Worm (Caenorhabditis elegans): Measurements from ENCODE around the gene C04C3.6.

Gene C04C3.6

ce11 chrIV:3422516-3422915 lies at the start of gene C04C3.6:
C04C3.6 (minus strand) TSS chrIV:3422616.
- TF ChIP-seq somi-1 (GFP tag; optimal IDR thresholded peaks at IDR 0.05) (no peak), lsl-1 (GFP tag; optimal IDR thresholded peaks at IDR 0.05) (no peak), snpc-1.3 (tag; optimal IDR thresholded peaks at IDR 0.05; ENCODE audit: insufficient read depth) (no peak), rec-8 (tag; optimal IDR thresholded peaks at IDR 0.05) (no peak), ceh-27 (GFP tag; optimal IDR thresholded peaks at IDR 0.05) (no peak), sea-2 (GFP tag; IDR thresholded peaks at IDR 0.05) (no peak), B0019.2 (GFP tag; conservative IDR thresholded peaks at IDR 0.05) (no peak), rcor-1 (GFP tag; IDR thresholded peaks at IDR 0.05) (no peak), nfya-2 (GFP tag; IDR thresholded peaks at IDR 0.05) (no peak), ccch-3 (GFP tag; optimal IDR thresholded peaks at IDR 0.05) (no peak), F10E7.11 (tag; optimal IDR thresholded peaks at IDR 0.05) (no peak), cebp-2 (GFP tag; IDR thresholded peaks at IDR 0.05) (no peak), K11D2.4 (GFP tag; IDR thresholded peaks at IDR 0.05) (no peak), ztf-26 (tag; optimal IDR thresholded peaks at IDR 0.05) (no peak), rpc-1 (optimal IDR thresholded peaks at IDR 0.05) (no peak), rpc-1 (tag; optimal IDR thresholded peaks at IDR 0.05) (no peak)

ce11 chrIV:3469742-3470141 lies 47.3 kb upstream of the C04C3.6 start, which contains the start of gene F58E2.2:
F58E2.2 (plus strand) TSS chrIV:3470042.
- TF ChIP-seq lin-26 (GFP tag; IDR thresholded peaks at IDR 0.05), result no peak
- no peak for TF ChIP-seq attf-3 (GFP tag; conservative IDR thresholded peaks at IDR 0.05)
- TF ChIP-seq ceh-100 (GFP tag; IDR thresholded peaks at IDR 0.05), result no peak
- TF ChIP-seq Y67H2A.10 (GFP tag; conservative IDR thresholded peaks at IDR 0.05), result no peak
- TF ChIP-seq nhr-120 (GFP tag; IDR thresholded peaks at IDR 0.05), result no peak
- no peak for TF ChIP-seq Y79H2A.3 (GFP tag; conservative IDR thresholded peaks at IDR 0.05)

- TF ChIP-seq lin-54 (GFP tag; optimal IDR thresholded peaks at IDR 0.05) (no peak), F57A8.1 (GFP tag; optimal IDR thresholded peaks at IDR 0.05) (no peak), hmg-1.2 (GFP tag; IDR thresholded peaks at IDR 0.05) (no peak), ceh-100 (GFP tag; IDR thresholded peaks at IDR 0.05) (no peak), let-526 (GFP tag; IDR thresholded peaks at IDR 0.05) (no peak), T07F8.4 (tag; optimal IDR thresholded peaks at IDR 0.05) (no peak), snpc-1.3 (tag; optimal IDR thresholded peaks at IDR 0.05; ENCODE audit: insufficient read depth) (no peak), F39B2.1 (GFP tag; IDR thresholded peaks at IDR 0.05) (no peak), B0261.1 (tag; optimal IDR thresholded peaks at IDR 0.05) (no peak), hlh-26 (GFP tag; conservative IDR thresholded peaks at IDR 0.05) (no peak), ztf-3 (GFP tag; optimal IDR thresholded peaks at IDR 0.05) (no peak), F37B4.10 (GFP tag; IDR thresholded peaks at IDR 0.05) (no peak), F49E8.2 (tag; optimal IDR thresholded peaks at IDR 0.05; ENCODE audit: insufficient read depth) (no peak), nhr-80 (tag; optimal IDR thresholded peaks at IDR 0.05) (no peak), nfya-1 (tag; optimal IDR thresholded peaks at IDR 0.05; ENCODE audit: borderline replicate concordance, insufficient read depth) (no peak)
These were observed 45.3 kb upstream of the C04C3.6 start for ce11 chrIV:3467751-3468150.

DNA sequence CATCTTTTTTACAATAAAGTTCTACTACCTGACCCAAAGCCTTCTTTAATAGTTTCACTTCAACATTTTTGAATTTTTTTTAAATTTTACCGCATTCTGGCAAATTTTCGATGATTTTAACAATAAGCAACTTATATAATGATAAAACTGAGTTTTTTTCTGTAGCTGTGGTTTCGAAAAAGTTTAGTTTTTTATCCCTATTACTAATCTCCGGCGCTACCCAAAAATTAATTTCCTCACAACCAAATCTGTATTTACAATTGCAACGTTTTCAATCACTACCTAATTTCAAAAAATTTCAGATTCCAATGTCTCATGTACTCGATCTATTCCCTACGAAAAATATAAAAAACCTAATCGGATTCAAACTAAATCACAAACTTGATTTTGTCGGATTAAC lies 44.7 kb upstream of the C04C3.6 start, which contains the start of gene F58E2.3:
Gene F58E2.3 (plus strand): TSS at position 301 of the 400 bp plus-strand sequence.
- TF ChIP-seq madf-8 (GFP tag; conservative IDR thresholded peaks at IDR 0.05) (no peak), F49E8.2 (tag; optimal IDR thresholded peaks at IDR 0.05; ENCODE audit: insufficient read depth) (no peak), aptf-3 (GFP tag; IDR thresholded peaks at IDR 0.05) (no peak), lin-35 (GFP tag; optimal IDR thresholded peaks at IDR 0.05) (no peak), hlh-26 (GFP tag; conservative IDR thresholded peaks at IDR 0.05) (no peak), hlh-12 (tag; optimal IDR thresholded peaks at IDR 0.05) (no peak), ceh-27 (GFP tag; optimal IDR thresholded peaks at IDR 0.05) (no peak), C06A6.2 (GFP tag; conservative IDR thresholded peaks at IDR 0.05) (no peak), ceh-100 (GFP tag; IDR thresholded peaks at IDR 0.05) (no peak), lsl-1 (GFP tag; optimal IDR thresholded peaks at IDR 0.05) (no peak), ztf-25 (GFP tag; IDR thresholded peaks at IDR 0.05) (no peak), snpc-4 (GFP tag; optimal IDR thresholded peaks at IDR 0.05) (no peak), snpc-4 (tag; optimal IDR thresholded peaks at IDR 0.05) (no peak)
